Worm (Caenorhabditis elegans): ENCODE results near the gene daf-2.

DNA sequence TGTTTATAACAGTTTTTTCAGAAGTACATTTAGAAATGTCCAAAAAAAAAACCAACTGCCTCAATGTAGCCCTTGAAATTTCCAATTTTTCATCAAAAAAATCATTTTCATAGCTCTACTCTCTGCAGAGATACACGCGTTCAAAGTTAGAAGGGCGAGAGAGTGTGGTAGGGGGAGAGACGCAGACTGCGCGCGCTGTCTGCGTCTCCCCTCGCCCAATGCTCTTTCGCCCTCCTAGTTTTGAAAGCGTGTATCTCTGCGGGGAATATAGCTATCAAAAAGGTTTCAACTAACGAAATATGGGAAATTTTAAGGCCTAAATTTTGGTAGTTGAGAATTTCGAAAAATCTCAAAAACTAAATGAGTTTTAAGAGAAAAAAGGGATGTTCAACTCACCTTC, 22.9 kb upstream of the daf-2 start:
- TF ChIP-seq fos-1 (tag; optimal IDR thresholded peaks at IDR 0.05) (no peak), ZK546.5 (tag; optimal IDR thresholded peaks at IDR 0.05) (no peak), ceh-9 (tag; optimal IDR thresholded peaks at IDR 0.05) (no peak), ama-1 (optimal IDR thresholded peaks at IDR 0.05) (no peak), nhr-11 (tag; optimal IDR thresholded peaks at IDR 0.05) (no peak), zag-1 (tag; optimal IDR thresholded peaks at IDR 0.05) (no peak), ceh-16 (tag; optimal IDR thresholded peaks at IDR 0.05) (no peak), elt-1 (tag; optimal IDR thresholded peaks at IDR 0.05) (no peak), snpc-4 (tag; optimal IDR thresholded peaks at IDR 0.05) (no peak), skn-1 (tag; optimal IDR thresholded peaks at IDR 0.05) (no peak), R02D3.7 (tag; optimal IDR thresholded peaks at IDR 0.05) (no peak), lin-15B (tag; optimal IDR thresholded peaks at IDR 0.05) (no peak), egl-27 (tag; optimal IDR thresholded peaks at IDR 0.05) (no peak)

Data from whole organism, L3 larva.